Worm (Caenorhabditis elegans) whole organism, L1 larva: ENCODE results near the gene rml-3.
A peak's percentile ranks its signal among the peaks of the same experiment; 100 is the strongest.

ENCODE experiments used
- C16A3.4 ChIP-seq: fragments of 150-350 bp; optimal IDR thresholded peaks from 2 replicates; lab custom pipeline; 2014; ENCODE audit warnings: missing biosample characterization, missing genetic modification characterization
- aha-1 ChIP-seq: fragments of 150-350 bp; optimal IDR thresholded peaks from 2 replicates; lab custom pipeline; 2014; ENCODE audit warnings: missing biosample characterization, missing genetic modification characterization
- ama-1 ChIP-seq: fragments of 150-350 bp; optimal IDR thresholded peaks from 2 replicates; lab custom pipeline; 2014
- ceh-82 ChIP-seq, 3 experiments: fragments of 150-350 bp in 1 of 3; sonication (generic microtip) in 2 of 3; optimal IDR thresholded peaks; 2 replicates each; lab custom pipeline; 2014 to 2017; ENCODE audit warnings: missing biosample characterization in 3 of 3, missing genetic modification characterization in 3 of 3
- ces-1 ChIP-seq: fragments of 150-350 bp; optimal IDR thresholded peaks from 2 replicates; lab custom pipeline; 2014; ENCODE audit warnings: missing biosample characterization, missing genetic modification reagents, missing genetic modification characterization
- dsc-1 ChIP-seq: sonication (generic microtip); optimal IDR thresholded peaks from 2 replicates; lab custom pipeline; 2016; ENCODE audit warnings: mild to moderate bottlenecking, missing genetic modification characterization, missing compliant biosample characterization
- egl-13 ChIP-seq: sonication (generic microtip); optimal IDR thresholded peaks from 2 replicates; lab custom pipeline; 2016; ENCODE audit warnings: missing genotype, missing genetic modification reagents, missing genetic modification characterization, missing compliant biosample characterization
- jun-1 ChIP-seq: fragments of 150-350 bp; optimal IDR thresholded peaks from 2 replicates; lab custom pipeline; 2014; ENCODE audit warnings: missing biosample characterization, missing genetic modification reagents, missing genetic modification characterization
- lin-13 ChIP-seq: fragments of 150-350 bp; optimal IDR thresholded peaks from 2 replicates; lab custom pipeline; 2014; ENCODE audit warnings: missing biosample characterization, missing genetic modification reagents, missing genetic modification characterization
- lin-35 ChIP-seq, 2 experiments: fragments of 150-350 bp; optimal IDR thresholded peaks; 2 replicates each; lab custom pipeline; 2014; ENCODE audit warnings: missing biosample characterization in 2 of 2, missing genetic modification characterization in 2 of 2, missing genetic modification reagents in 2 of 2
- mab-9 ChIP-seq: fragments of 200-800 bp; sonication (Bioruptor generic); IDR thresholded peaks from 2 replicates; pipeline ENCODE4 v1.3.6; 2022; ENCODE audit warnings: missing genetic modification reagents, missing genetic modification characterization, missing compliant biosample characterization
- mdl-1 ChIP-seq, 2 experiments: fragments of 150-350 bp; optimal IDR thresholded peaks; 2 replicates each; lab custom pipeline; 2014 to 2017; ENCODE audit warnings: missing biosample characterization in 2 of 2, missing genetic modification characterization in 2 of 2, inconsistent platforms in 1 of 2
- nhr-11 ChIP-seq: fragments of 150-350 bp; optimal IDR thresholded peaks from 2 replicates; lab custom pipeline; 2014; ENCODE audit warnings: missing biosample characterization, missing genetic modification characterization
- nhr-19 ChIP-seq: fragments of 200-800 bp; sonication (Bioruptor generic); conservative IDR thresholded peaks from 2 replicates; pipeline ENCODE4 v1.3.6; 2022; ENCODE audit warnings: missing genetic modification characterization, missing compliant biosample characterization
- nhr-237 ChIP-seq: fragments of 150-350 bp; optimal IDR thresholded peaks from 2 replicates; lab custom pipeline; 2014; ENCODE audit warnings: missing biosample characterization, missing genetic modification characterization
- nhr-47 ChIP-seq: sonication (generic microtip); optimal IDR thresholded peaks from 2 replicates; lab custom pipeline; 2016; ENCODE audit warnings: mild to moderate bottlenecking, missing genetic modification characterization, moderate library complexity, missing compliant biosample characterization
- nhr-90 ChIP-seq: sonication (generic microtip); optimal IDR thresholded peaks from 2 replicates; lab custom pipeline; 2016; ENCODE audit warnings: mild to moderate bottlenecking, missing genetic modification characterization, missing compliant biosample characterization; ENCODE audit not compliant: poor library complexity
- pqm-1 ChIP-seq: sonication (generic microtip); optimal IDR thresholded peaks from 3 replicates; lab custom pipeline; 2017; ENCODE audit warnings: missing biosample characterization, missing genetic modification characterization
- sox-4 ChIP-seq: sonication (generic microtip); optimal IDR thresholded peaks from 2 replicates; lab custom pipeline; 2016; ENCODE audit warnings: missing genetic modification characterization, missing compliant biosample characterization
- tlp-1 ChIP-seq: fragments of 150-350 bp; optimal IDR thresholded peaks from 2 replicates; lab custom pipeline; 2014; ENCODE audit warnings: missing biosample characterization, missing genetic modification characterization
- unc-130 ChIP-seq: fragments of 150-350 bp; optimal IDR thresholded peaks from 2 replicates; lab custom pipeline; 2017; ENCODE audit warnings: missing biosample characterization, missing genetic modification characterization, inconsistent platforms
- unc-98 ChIP-seq: fragments of 200-800 bp; sonication (Bioruptor generic); IDR thresholded peaks from 2 replicates; pipeline ENCODE4 v1.3.6; 2022; ENCODE audit warnings: missing genetic modification characterization, missing compliant biosample characterization

Gene rml-3

ce11 chrX:6194191-6194724 is 44.6 kb downstream of the rml-3 start, which contains the start of gene ceh-54:
TSS of gene ceh-54 (minus strand) at chrX:6194241.
- peak; percentile 8 for TF ChIP-seq nhr-47 (tag; lab: Kevin White, UChicago)
- peak; percentile 75 for TF ChIP-seq dsc-1 (tag; lab: Kevin White, UChicago)
- TF ChIP-seq nhr-90 (tag; lab: Kevin White, UChicago), result no peak
- TF ChIP-seq egl-13 (tag; lab: Kevin White, UChicago), result peak; percentile 65

ce11 chrX:6189955-6190354 is 48.9 kb downstream of the rml-3 start, which contains the start of gene T13C5.9:
TSS of gene T13C5.9 (plus strand) at chrX:6190255.
- TF ChIP-seq ama-1 (lab: Kevin White, UChicago) (no peak), nhr-237 (tag; lab: Kevin White, UChicago) (no peak), jun-1 (no peak), sox-4 (no peak), unc-130 (no peak), aha-1 (tag; lab: Kevin White, UChicago) (no peak), ces-1 (GFP tag; lab: Kevin White, UChicago) (no peak), lin-35 (GFP tag; optimal IDR thresholded peaks at IDR 0.05; lab: Kevin White, UChicago) (no peak), mdl-1 (tag; optimal IDR thresholded peaks at IDR 0.05; lab: Kevin White, UChicago) (no peak), pqm-1 (tag; lab: Kevin White, UChicago) (no peak), unc-98 (no peak), ceh-82 (tag; optimal IDR thresholded peaks at IDR 0.05; lab: Kevin White, UChicago) (no peak), nhr-11 (tag; lab: Kevin White, UChicago) (no peak), lin-13 (no peak), C16A3.4 (tag; lab: Kevin White, UChicago) (no peak), mab-9 (GFP tag; lab: Robert Waterston, UW) (no peak), nhr-19 (GFP tag; lab: Robert Waterston, UW) (no peak), tlp-1 (tag; lab: Kevin White, UChicago) (no peak)
- TF ChIP-seq, all 84 proteins: peak for 0
